Worm (Caenorhabditis elegans) whole organism, young adult: Measurements from ENCODE around the gene Y105C5B.15.

ENCODE experiments used
- B0261.1 ChIP-seq: sonication (generic microtip); optimal IDR thresholded peaks from 2 replicates; lab custom pipeline; 2016; ENCODE audit warnings: mild to moderate bottlenecking, missing genetic modification characterization, moderate library complexity, missing compliant biosample characterization
- F22D6.2 ChIP-seq: sonication (generic microtip); optimal IDR thresholded peaks from 2 replicates; lab custom pipeline; 2016; ENCODE audit warnings: mild to moderate bottlenecking, missing genetic modification characterization, missing compliant biosample characterization
- F52B5.7 ChIP-seq: sonication (generic microtip); optimal IDR thresholded peaks from 2 replicates; lab custom pipeline; 2016; ENCODE audit warnings: mild to moderate bottlenecking, missing genetic modification characterization, missing compliant biosample characterization
- Y56A3A.18 ChIP-seq: fragments of 200-800 bp; sonication (Bioruptor generic); IDR thresholded peaks from 2 replicates; pipeline ENCODE4 v1.3.6; 2022; ENCODE audit warnings: missing genetic modification reagents, missing genetic modification characterization, missing compliant biosample characterization
- ama-1 ChIP-seq, 3 experiments: fragments of 150-350 bp in 1 of 3; sonication (generic microtip) in 2 of 3; optimal IDR thresholded peaks; 2 replicates each; lab custom pipeline; 2014 to 2018; ENCODE audit warnings: missing biosample characterization in 2 of 3, missing genetic modification characterization in 2 of 3, missing genetic modification reagents in 2 of 3
- aptf-3 ChIP-seq: fragments of 200-800 bp; sonication (Bioruptor generic); IDR thresholded peaks from 2 replicates; pipeline ENCODE4 v1.3.6; 2022; ENCODE audit warnings: missing genetic modification characterization, missing compliant biosample characterization
- attf-6 ChIP-seq: fragments of 200-800 bp; sonication (Bioruptor generic); IDR thresholded peaks from 2 replicates; pipeline ENCODE4 v1.3.6; 2022; ENCODE audit warnings: missing genetic modification reagents, missing genetic modification characterization, missing compliant biosample characterization
- ceh-40 ChIP-seq: fragments of 200-800 bp; sonication (Bioruptor generic); IDR thresholded peaks from 2 replicates; pipeline ENCODE4 v1.3.6; 2022; ENCODE audit warnings: missing genetic modification characterization, missing compliant biosample characterization
- ceh-58 ChIP-seq: fragments of 200-800 bp; sonication (Bioruptor generic); IDR thresholded peaks from 2 replicates; pipeline ENCODE4 v1.3.6; 2022; ENCODE audit warnings: missing genetic modification characterization, missing compliant biosample characterization
- ceh-79 ChIP-seq: sonication (generic microtip); optimal IDR thresholded peaks from 2 replicates; lab custom pipeline; 2017; ENCODE audit warnings: mild to moderate bottlenecking, missing genetic modification characterization, missing compliant biosample characterization
- ceh-91 ChIP-seq: fragments of 200-800 bp; sonication (Bioruptor generic); IDR thresholded peaks from 2 replicates; pipeline ENCODE4 v1.3.6; 2022; ENCODE audit warnings: missing genetic modification reagents, missing genetic modification characterization, missing compliant biosample characterization
- dox-1 ChIP-seq: fragments of 200-800 bp; sonication (Bioruptor generic); IDR thresholded peaks from 2 replicates; pipeline ENCODE4 v1.3.6; 2022; ENCODE audit warnings: missing genetic modification reagents, missing genetic modification characterization, missing compliant biosample characterization
- dpff-1 ChIP-seq: sonication (generic microtip); optimal IDR thresholded peaks from 2 replicates; lab custom pipeline; 2017; ENCODE audit warnings: mild to moderate bottlenecking, missing genetic modification characterization, missing compliant biosample characterization
- egl-18 ChIP-seq: fragments of 200-800 bp; sonication (Bioruptor generic); IDR thresholded peaks from 2 replicates; pipeline ENCODE4 v1.3.6; 2022; ENCODE audit warnings: missing genetic modification reagents, missing genetic modification characterization, missing compliant biosample characterization
- gei-17 ChIP-seq: fragments of 200-800 bp; sonication (Bioruptor generic); optimal IDR thresholded peaks from 2 replicates; lab custom pipeline; 2018; ENCODE audit warnings: mild to moderate bottlenecking, missing genetic modification characterization, missing compliant biosample characterization
- him-1 ChIP-seq: sonication (generic microtip); optimal IDR thresholded peaks from 2 replicates; lab custom pipeline; 2016; ENCODE audit warnings: missing genotype, missing genetic modification reagents, missing genetic modification characterization, missing compliant biosample characterization
- hlh-26 ChIP-seq: fragments of 200-800 bp; sonication (Bioruptor generic); conservative IDR thresholded peaks from 2 replicates; pipeline ENCODE4 v1.3.6; 2022; ENCODE audit warnings: missing genetic modification reagents, missing genetic modification characterization, missing compliant biosample characterization
- hrde-1 ChIP-seq: sonication (generic microtip); optimal IDR thresholded peaks from 2 replicates; lab custom pipeline; 2016; ENCODE audit warnings: missing genetic modification characterization, mild to moderate bottlenecking, missing compliant biosample characterization, moderate library complexity, missing genotype, missing genetic modification reagents, borderline replicate concordance
- hsf-1 ChIP-seq: fragments of 200-800 bp; sonication (Bioruptor generic); IDR thresholded peaks from 2 replicates; pipeline ENCODE4 v1.3.6; 2022; ENCODE audit warnings: missing genetic modification reagents, missing genetic modification characterization, missing compliant biosample characterization
- lin-26 ChIP-seq: fragments of 200-800 bp; sonication (Bioruptor generic); IDR thresholded peaks from 2 replicates; pipeline ENCODE4 v1.3.6; 2022; ENCODE audit warnings: missing genetic modification reagents, missing genetic modification characterization, missing compliant biosample characterization
- madf-3 ChIP-seq: fragments of 200-800 bp; sonication (Bioruptor generic); IDR thresholded peaks from 2 replicates; pipeline ENCODE4 v1.3.6; 2022; ENCODE audit warnings: missing genetic modification reagents, missing genetic modification characterization, missing compliant biosample characterization
- madf-6 ChIP-seq: fragments of 200-800 bp; sonication (Bioruptor generic); IDR thresholded peaks from 2 replicates; pipeline ENCODE4 v1.3.6; 2022; ENCODE audit warnings: missing genetic modification reagents, missing genetic modification characterization, missing compliant biosample characterization
- mcd-1 ChIP-seq: fragments of 200-800 bp; sonication (Bioruptor generic); IDR thresholded peaks from 2 replicates; pipeline ENCODE4 v1.3.6; 2022; ENCODE audit warnings: missing genetic modification reagents, missing genetic modification characterization, missing compliant biosample characterization
- mel-28 ChIP-seq: sonication (generic microtip); optimal IDR thresholded peaks from 2 replicates; lab custom pipeline; 2016; ENCODE audit warnings: borderline replicate concordance, mild to moderate bottlenecking, missing genetic modification characterization, missing compliant biosample characterization
- nfya-2 ChIP-seq: fragments of 200-800 bp; sonication (Bioruptor generic); IDR thresholded peaks from 2 replicates; pipeline ENCODE4 v1.3.6; 2022; ENCODE audit warnings: missing genetic modification reagents, missing genetic modification characterization, missing compliant biosample characterization
- nhr-27 ChIP-seq: fragments of 200-800 bp; sonication (Bioruptor generic); optimal IDR thresholded peaks from 2 replicates; lab custom pipeline; 2018; ENCODE audit warnings: mild to moderate bottlenecking, missing genetic modification characterization, moderate library complexity, missing compliant biosample characterization
- pbrm-1 ChIP-seq: fragments of 200-800 bp; sonication (Bioruptor generic); IDR thresholded peaks from 2 replicates; pipeline ENCODE4 v1.3.6; 2022; ENCODE audit warnings: missing genetic modification reagents, missing genetic modification characterization, missing compliant biosample characterization
- rpc-1 ChIP-seq, 2 experiments: fragments of 150-350 bp in 1 of 2; sonication (generic microtip) in 1 of 2; optimal IDR thresholded peaks; 2 replicates each; lab custom pipeline; 2014 to 2018; ENCODE audit warnings: missing biosample characterization in 1 of 2, missing genetic modification characterization in 1 of 2, missing genetic modification reagents in 1 of 2, missing genotype in 1 of 2
- sdz-38 ChIP-seq: sonication (generic microtip); optimal IDR thresholded peaks from 2 replicates; lab custom pipeline; 2016; ENCODE audit warnings: missing genotype, missing genetic modification characterization, missing compliant biosample characterization
- snpc-1.1 ChIP-seq: sonication (generic microtip); optimal IDR thresholded peaks from 2 replicates; lab custom pipeline; 2017; ENCODE audit warnings: missing genetic modification characterization, mild to moderate bottlenecking, missing compliant biosample characterization, antibody characterized with exemption, moderate library complexity, missing genotype, missing genetic modification reagents; ENCODE audit not compliant: insufficient read depth
- snpc-1.3 ChIP-seq: sonication (generic microtip); optimal IDR thresholded peaks from 2 replicates; lab custom pipeline; 2017; ENCODE audit warnings: missing genetic modification characterization, mild to moderate bottlenecking, missing compliant biosample characterization, antibody characterized with exemption, moderate library complexity, missing genotype, missing genetic modification reagents; ENCODE audit not compliant: insufficient read depth
- snpc-4 ChIP-seq, 5 experiments: fragments of 150-350 bp in 1 of 5; sonication (generic microtip) in 4 of 5; optimal IDR thresholded peaks; 2 replicates each; lab custom pipeline; 2014 to 2018; ENCODE audit warnings: missing genetic modification characterization in 5 of 5, missing biosample characterization in 3 of 5, antibody characterized with exemption in 2 of 5, mild to moderate bottlenecking in 2 of 5, missing compliant biosample characterization in 2 of 5, missing genotype in 2 of 5, moderate library complexity in 2 of 5, missing genetic modification reagents in 1 of 5
- xnd-1 ChIP-seq: sonication (generic microtip); optimal IDR thresholded peaks from 2 replicates; lab custom pipeline; 2016; ENCODE audit warnings: missing genotype, missing genetic modification reagents, missing genetic modification characterization, missing compliant biosample characterization
- zfh-2 ChIP-seq: fragments of 200-800 bp; sonication (Bioruptor generic); conservative IDR thresholded peaks from 2 replicates; pipeline ENCODE4 v1.3.6; 2022; ENCODE audit warnings: missing genetic modification reagents, missing genetic modification characterization, missing compliant biosample characterization

The Y105C5B.15 gene

ce11 chrIV:15933814-15934213, 17.9 kb upstream of the Y105C5B.15 start, which contains the start of gene srv-16:
TSS of gene srv-16 (minus strand) at chrIV:15933914.
- no peak for TF ChIP-seq B0261.1 (tag; lab: Kevin White, UChicago)
- TF ChIP-seq snpc-4 (GFP tag; optimal IDR thresholded peaks at IDR 0.05; lab: Kevin White, UChicago), result no peak
- peak in 1 of 4 experiments; percentile 44 for TF ChIP-seq snpc-4 (tag; optimal IDR thresholded peaks at IDR 0.05; lab: Kevin White, UChicago)
- TF ChIP-seq madf-3 (GFP tag; lab: Robert Waterston, UW), result no peak

- TF ChIP-seq madf-6 (GFP tag; lab: Robert Waterston, UW) (no peak), snpc-4 (GFP tag; optimal IDR thresholded peaks at IDR 0.05; lab: Kevin White, UChicago) (no peak), snpc-4 (tag; optimal IDR thresholded peaks at IDR 0.05; lab: Kevin White, UChicago) (peak in 1 of 4 experiments; percentile 81)
These were observed 14.6 kb upstream of the Y105C5B.15 start for ce11 chrIV:15937088-15937487.

DNA sequence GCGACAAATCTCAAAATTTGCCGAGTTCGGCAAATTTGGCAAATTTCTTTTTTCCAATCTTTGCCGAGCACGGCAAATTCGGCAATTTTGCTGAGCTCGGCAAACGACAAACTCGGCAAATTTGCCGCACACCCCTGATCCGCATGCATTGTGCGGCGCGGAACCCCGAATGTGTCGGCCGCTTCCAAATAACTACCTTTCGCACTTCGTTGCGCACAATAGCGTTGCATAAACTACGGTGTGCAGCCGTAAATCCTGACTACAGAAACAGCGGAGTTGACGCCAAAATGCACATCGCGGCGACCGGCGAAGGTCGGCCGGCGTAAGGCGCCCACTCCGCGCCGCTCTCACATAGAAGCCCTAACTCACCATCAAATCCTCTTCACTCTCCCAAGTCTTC, 13.3 kb upstream of the Y105C5B.15 start:
- peak; percentile 36; the same call in 1 of the 2 replicates for TF ChIP-seq zfh-2 (GFP tag; lab: Robert Waterston, UW)
- no peak for TF ChIP-seq xnd-1 (tag; lab: Kevin White, UChicago)
- no peak for TF ChIP-seq B0261.1 (tag; lab: Kevin White, UChicago)
- no peak for TF ChIP-seq snpc-1.3 (tag; lab: Kevin White, UChicago)
- TF ChIP-seq hlh-26 (GFP tag; lab: Robert Waterston, UW), result no peak
- TF ChIP-seq F52B5.7, result no peak
- no peak for TF ChIP-seq hsf-1
- TF ChIP-seq him-1 (tag; lab: Kevin White, UChicago), result no peak
- TF ChIP-seq dox-1 (GFP tag; lab: Robert Waterston, UW), result 0 out of 2 replicates have a peak, but pooled peaks have one; percentile 23
- TF ChIP-seq attf-6 (GFP tag; lab: Robert Waterston, UW), result peak; percentile 52; the same call in 1 of the 2 replicates
- TF ChIP-seq snpc-4 (GFP tag; optimal IDR thresholded peaks at IDR 0.05; lab: Kevin White, UChicago), result no peak
- TF ChIP-seq snpc-4 (tag; optimal IDR thresholded peaks at IDR 0.05; lab: Kevin White, UChicago), result peak in 1 of 4 experiments; percentile 88
- TF ChIP-seq ama-1 (optimal IDR thresholded peaks at IDR 0.05; lab: Kevin White, UChicago), result no peak
- no peak for TF ChIP-seq ama-1 (GFP tag; optimal IDR thresholded peaks at IDR 0.05; lab: Kevin White, UChicago)
- no peak for TF ChIP-seq ceh-58 (GFP tag; lab: Robert Waterston, UW)

DNA sequence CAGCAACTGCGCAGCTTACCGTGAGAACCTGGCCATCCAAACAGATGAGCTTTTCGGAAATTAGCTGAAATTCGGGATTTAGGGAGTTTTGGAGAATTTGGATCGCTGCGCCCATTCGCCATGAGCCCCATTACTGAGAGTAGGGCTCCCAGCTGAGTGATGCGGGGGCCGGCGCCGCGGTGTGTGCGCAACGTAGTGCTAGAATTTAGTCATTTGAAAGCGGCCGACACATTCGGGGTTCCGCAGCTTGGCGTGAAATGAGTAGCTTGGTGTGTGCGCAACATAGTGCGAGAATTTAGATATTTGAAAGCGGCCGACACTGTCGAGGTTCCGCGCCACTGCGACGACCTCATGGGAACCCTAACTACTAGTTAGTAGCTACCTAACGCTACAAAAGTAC, 10.9 kb upstream of the Y105C5B.15 start:
- TF ChIP-seq dox-1 (GFP tag; lab: Robert Waterston, UW) (0 out of 2 replicates have a peak, but pooled peaks have one; percentile 10), aptf-3 (no peak), nfya-2 (GFP tag; lab: Robert Waterston, UW) (no peak), attf-6 (GFP tag; lab: Robert Waterston, UW) (peak; percentile 77), snpc-1.1 (tag; lab: Kevin White, UChicago) (peak; percentile 41), pbrm-1 (GFP tag; lab: Robert Waterston, UW) (no peak), lin-26 (GFP tag; lab: Robert Waterston, UW) (0 out of 2 replicates have a peak, but pooled peaks have one; percentile 52), dpff-1 (tag; lab: Kevin White, UChicago) (no peak), nhr-27 (tag; lab: Kevin White, UChicago) (no peak), zfh-2 (GFP tag; lab: Robert Waterston, UW) (peak; percentile 65), egl-18 (GFP tag; lab: Robert Waterston, UW) (0 out of 2 replicates have a peak, but pooled peaks have one; percentile 12), snpc-4 (GFP tag; optimal IDR thresholded peaks at IDR 0.05; lab: Kevin White, UChicago) (no peak), snpc-4 (tag; optimal IDR thresholded peaks at IDR 0.05; lab: Kevin White, UChicago) (peak in 2 of 4 experiments; percentile 21 to 91)

DNA sequence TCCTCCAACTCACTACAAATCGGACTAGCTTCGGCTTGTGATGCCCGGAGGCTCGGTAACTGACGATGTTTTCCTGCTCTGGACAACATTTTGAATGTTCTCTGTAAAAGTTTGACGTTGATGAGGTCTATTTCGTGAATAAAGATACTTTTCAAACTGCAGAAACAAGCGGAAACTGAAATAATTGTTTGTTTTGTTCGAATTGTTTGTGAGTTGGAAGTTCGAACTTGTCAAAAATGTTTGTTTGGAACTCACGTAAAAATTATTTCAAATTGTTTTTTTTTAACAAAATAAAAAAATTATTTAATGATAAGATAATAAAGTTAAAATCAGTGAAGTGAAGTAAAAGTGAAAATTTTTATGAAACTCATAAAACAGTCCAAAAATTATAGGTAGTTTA, 10.3 kb upstream of the Y105C5B.15 start, which contains the start of gene Y105C5B.11:
Y105C5B.11 (minus strand) TSS at position 101 of the 400 bp plus-strand sequence.
- TF ChIP-seq snpc-1.1 (tag; lab: Kevin White, UChicago) (no peak), ceh-91 (GFP tag; lab: Robert Waterston, UW) (no peak), rpc-1 (optimal IDR thresholded peaks at IDR 0.05; lab: Kevin White, UChicago) (no peak), rpc-1 (tag; optimal IDR thresholded peaks at IDR 0.05; lab: Kevin White, UChicago) (no peak), egl-18 (GFP tag; lab: Robert Waterston, UW) (no peak), gei-17 (GFP tag; lab: Kevin White, UChicago) (no peak), ceh-79 (tag; lab: Kevin White, UChicago) (no peak), zfh-2 (GFP tag; lab: Robert Waterston, UW) (no peak), ceh-40 (GFP tag; lab: Robert Waterston, UW) (no peak), nfya-2 (GFP tag; lab: Robert Waterston, UW) (no peak), F22D6.2 (tag; lab: Kevin White, UChicago) (no peak), hrde-1 (tag; lab: Kevin White, UChicago) (no peak), Y56A3A.18 (GFP tag; lab: Robert Waterston, UW) (no peak), snpc-1.3 (tag; lab: Kevin White, UChicago) (no peak), F52B5.7 (no peak), mel-28 (tag; lab: Kevin White, UChicago) (no peak), sdz-38 (tag; lab: Kevin White, UChicago) (no peak), mcd-1 (GFP tag; lab: Robert Waterston, UW) (no peak), nhr-27 (tag; lab: Kevin White, UChicago) (no peak)
- TF ChIP-seq, all 124 proteins: peak for 0
